Worm (Caenorhabditis elegans): ENCODE results near the gene nas-31.

- TF ChIP-seq ama-1 (optimal IDR thresholded peaks at IDR 0.05) (no peak), flt-1 (GFP tag; IDR thresholded peaks at IDR 0.05) (no peak)
Observed at ce11 chrV:10909071-10909470, 12.6 kb downstream of the nas-31 start, which contains the start of gene zzz-1.
